Worm (Caenorhabditis elegans) whole organism, late embryonic: ENCODE results near the gene K01A2.6.

Source experiments
- C08G9.2 ChIP-seq: sonication (generic microtip); optimal IDR thresholded peaks from 2 replicates; lab custom pipeline; 2016; ENCODE audit warnings: mild to moderate bottlenecking, missing genetic modification characterization, moderate library complexity, missing compliant biosample characterization
- T23F11.4 ChIP-seq: fragments of 200-800 bp; sonication (Bioruptor generic); optimal IDR thresholded peaks from 2 replicates; lab custom pipeline; 2018; ENCODE audit warnings: mild to moderate bottlenecking, missing genetic modification characterization, missing compliant biosample characterization
- ahr-1 ChIP-seq: sonication (generic microtip); optimal IDR thresholded peaks from 2 replicates; lab custom pipeline; 2016; ENCODE audit warnings: missing genetic modification characterization, missing compliant biosample characterization
- ama-1 ChIP-seq: fragments of 150-350 bp; optimal IDR thresholded peaks from 2 replicates; lab custom pipeline; 2014
- ceh-14 ChIP-seq: sonication (generic microtip); optimal IDR thresholded peaks from 2 replicates; lab custom pipeline; 2016; ENCODE audit warnings: missing genotype, missing genetic modification characterization, missing compliant biosample characterization
- ceh-18 ChIP-seq: sonication (generic microtip); optimal IDR thresholded peaks from 2 replicates; lab custom pipeline; 2016; ENCODE audit warnings: missing genetic modification characterization, missing compliant biosample characterization
- ceh-19 ChIP-seq: fragments of 200-800 bp; sonication (Bioruptor generic); optimal IDR thresholded peaks from 2 replicates; lab custom pipeline; 2018; ENCODE audit warnings: mild to moderate bottlenecking, missing genetic modification characterization, missing compliant biosample characterization
- ceh-2 ChIP-seq: sonication (generic microtip); optimal IDR thresholded peaks from 2 replicates; lab custom pipeline; 2016; ENCODE audit warnings: missing genotype, missing genetic modification characterization, missing compliant biosample characterization
- ceh-24 ChIP-seq: sonication (generic microtip); optimal IDR thresholded peaks from 2 replicates; lab custom pipeline; 2016; ENCODE audit warnings: mild to moderate bottlenecking, missing genetic modification characterization, missing compliant biosample characterization
- ceh-34 ChIP-seq: sonication (generic microtip); optimal IDR thresholded peaks from 2 replicates; lab custom pipeline; 2016; ENCODE audit warnings: mild to moderate bottlenecking, missing genetic modification characterization, missing compliant biosample characterization
- ceh-48 ChIP-seq: sonication (generic microtip); optimal IDR thresholded peaks from 2 replicates; lab custom pipeline; 2016; ENCODE audit warnings: missing genetic modification characterization, inconsistent platforms, missing compliant biosample characterization
- ceh-9 ChIP-seq: sonication (generic microtip); optimal IDR thresholded peaks from 2 replicates; lab custom pipeline; 2016; ENCODE audit warnings: mild to moderate bottlenecking, missing genetic modification characterization, inconsistent platforms, missing compliant biosample characterization
- che-1 ChIP-seq: sonication (generic microtip); optimal IDR thresholded peaks from 2 replicates; lab custom pipeline; 2016; ENCODE audit warnings: mild to moderate bottlenecking, missing genetic modification characterization, missing compliant biosample characterization
- dve-1 ChIP-seq: sonication (generic microtip); optimal IDR thresholded peaks from 2 replicates; lab custom pipeline; 2017; ENCODE audit warnings: antibody characterized with exemption, mild to moderate bottlenecking, missing genetic modification characterization, missing compliant biosample characterization
- elt-2 ChIP-seq: sonication (generic microtip); optimal IDR thresholded peaks from 2 replicates; lab custom pipeline; 2016; ENCODE audit warnings: missing genetic modification reagents, missing genetic modification characterization, missing compliant biosample characterization
- eyg-1 ChIP-seq: sonication (generic microtip); optimal IDR thresholded peaks from 2 replicates; lab custom pipeline; 2016; ENCODE audit warnings: missing genotype, missing genetic modification characterization, missing compliant biosample characterization
- fkh-6 ChIP-seq: sonication (generic microtip); optimal IDR thresholded peaks from 2 replicates; lab custom pipeline; 2016; ENCODE audit warnings: missing genetic modification characterization, missing compliant biosample characterization
- gmeb-2 ChIP-seq: sonication (generic microtip); optimal IDR thresholded peaks from 2 replicates; lab custom pipeline; 2016; ENCODE audit warnings: missing genetic modification characterization, inconsistent platforms, missing compliant biosample characterization
- hlh-13 ChIP-seq: fragments of 200-800 bp; sonication (Bioruptor generic); optimal IDR thresholded peaks from 2 replicates; lab custom pipeline; 2018; ENCODE audit warnings: mild to moderate bottlenecking, missing genetic modification characterization, missing compliant biosample characterization
- hlh-15 ChIP-seq: sonication (generic microtip); optimal IDR thresholded peaks from 2 replicates; lab custom pipeline; 2016; ENCODE audit warnings: missing genetic modification characterization, missing compliant biosample characterization
- hlh-30 ChIP-seq: sonication (generic microtip); optimal IDR thresholded peaks from 2 replicates; lab custom pipeline; 2017; ENCODE audit warnings: antibody characterized with exemption, missing genetic modification characterization, missing compliant biosample characterization; ENCODE audit not compliant: insufficient read depth
- hlh-6 ChIP-seq: sonication (generic microtip); optimal IDR thresholded peaks from 2 replicates; lab custom pipeline; 2016; ENCODE audit warnings: missing genotype, missing genetic modification characterization, missing compliant biosample characterization
- hlh-8 ChIP-seq: sonication (generic microtip); optimal IDR thresholded peaks from 2 replicates; lab custom pipeline; 2016; ENCODE audit warnings: missing genotype, missing genetic modification characterization, missing compliant biosample characterization
- lim-6 ChIP-seq: sonication (generic microtip); optimal IDR thresholded peaks from 2 replicates; lab custom pipeline; 2016; ENCODE audit warnings: missing genetic modification characterization, missing compliant biosample characterization
- madf-2 ChIP-seq: sonication (generic microtip); optimal IDR thresholded peaks from 2 replicates; lab custom pipeline; 2017; ENCODE audit warnings: missing genetic modification characterization, missing compliant biosample characterization
- nfya-1 ChIP-seq: sonication (generic microtip); optimal IDR thresholded peaks from 2 replicates; lab custom pipeline; 2017; ENCODE audit warnings: missing genetic modification characterization, mild to moderate bottlenecking, missing compliant biosample characterization, antibody characterized with exemption, moderate library complexity
- nhr-11 ChIP-seq: fragments of 150-350 bp; optimal IDR thresholded peaks from 2 replicates; lab custom pipeline; 2014; ENCODE audit warnings: missing biosample characterization, missing genetic modification characterization
- nhr-232 ChIP-seq: sonication (generic microtip); optimal IDR thresholded peaks from 2 replicates; lab custom pipeline; 2016; ENCODE audit warnings: missing genetic modification characterization, missing compliant biosample characterization
- npax-4 ChIP-seq: sonication (generic microtip); optimal IDR thresholded peaks from 2 replicates; lab custom pipeline; 2016; ENCODE audit warnings: missing genetic modification characterization, missing compliant biosample characterization
- pag-3 ChIP-seq: sonication (generic microtip); optimal IDR thresholded peaks from 2 replicates; lab custom pipeline; 2016; ENCODE audit warnings: missing compliant biosample characterization, missing genetic modification characterization, borderline replicate concordance
- pax-1 ChIP-seq: fragments of 150-350 bp; optimal IDR thresholded peaks from 2 replicates; lab custom pipeline; 2014; ENCODE audit warnings: missing biosample characterization, missing genetic modification characterization
- pha-2 ChIP-seq: sonication (generic microtip); optimal IDR thresholded peaks from 2 replicates; lab custom pipeline; 2017; ENCODE audit warnings: mild to moderate bottlenecking, missing genetic modification characterization, missing compliant biosample characterization
- pha-4 ChIP-seq: fragments of 150-350 bp; optimal IDR thresholded peaks from 2 replicates; lab custom pipeline; 2018; ENCODE audit warnings: missing biosample characterization, missing genetic modification reagents, missing genetic modification characterization
- pros-1 ChIP-seq: fragments of 150-350 bp; optimal IDR thresholded peaks from 2 replicates; lab custom pipeline; 2014; ENCODE audit warnings: missing biosample characterization, missing genetic modification reagents, missing genetic modification characterization
- ref-2 ChIP-seq: sonication (generic microtip); optimal IDR thresholded peaks from 2 replicates; lab custom pipeline; 2016; ENCODE audit warnings: missing genetic modification characterization, missing compliant biosample characterization
- rnt-1 ChIP-seq: sonication (generic microtip); optimal IDR thresholded peaks from 2 replicates; lab custom pipeline; 2016; ENCODE audit warnings: missing genetic modification characterization, missing compliant biosample characterization
- sdc-2 ChIP-seq: sonication (generic microtip); optimal IDR thresholded peaks from 2 replicates; lab custom pipeline; 2016; ENCODE audit warnings: missing genotype, missing genetic modification characterization, missing compliant biosample characterization
- sox-2 ChIP-seq: fragments of 200-800 bp; sonication (Bioruptor generic); IDR thresholded peaks from 2 replicates; pipeline ENCODE4 v1.3.6; 2022; ENCODE audit warnings: missing genetic modification reagents, missing genetic modification characterization, missing compliant biosample characterization
- sox-4 ChIP-seq: sonication (generic microtip); optimal IDR thresholded peaks from 2 replicates; lab custom pipeline; 2017; ENCODE audit warnings: mild to moderate bottlenecking, missing genetic modification characterization, inconsistent platforms, missing compliant biosample characterization
- syd-9 ChIP-seq: sonication (generic microtip); optimal IDR thresholded peaks from 2 replicates; lab custom pipeline; 2016; ENCODE audit warnings: mild to moderate bottlenecking, missing genetic modification characterization, moderate library complexity, missing compliant biosample characterization
- tbx-2 ChIP-seq: sonication (generic microtip); optimal IDR thresholded peaks from 2 replicates; lab custom pipeline; 2016; ENCODE audit warnings: missing genetic modification characterization, missing compliant biosample characterization
- tbx-7 ChIP-seq: sonication (generic microtip); optimal IDR thresholded peaks from 2 replicates; lab custom pipeline; 2016; ENCODE audit warnings: missing genotype, missing genetic modification characterization, missing compliant biosample characterization
- unc-3 ChIP-seq, 2 experiments: fragments of 200-800 bp in 1 of 2; sonication (Bioruptor generic) in 1 of 2; sonication (generic microtip) in 1 of 2; conservative IDR thresholded peaks in 1 of 2; optimal IDR thresholded peaks in 1 of 2; 2 replicates each; pipeline versions ENCODE4 v1.3.6 to Lab custom; 2016 to 2022; ENCODE audit warnings: missing compliant biosample characterization in 2 of 2, missing genetic modification characterization in 2 of 2, missing genetic modification reagents in 1 of 2
- unc-42 ChIP-seq: sonication (generic microtip); optimal IDR thresholded peaks from 2 replicates; lab custom pipeline; 2016; ENCODE audit warnings: missing genotype, missing genetic modification characterization, missing compliant biosample characterization
- unc-55 ChIP-seq: sonication (generic microtip); optimal IDR thresholded peaks from 2 replicates; lab custom pipeline; 2017; ENCODE audit warnings: missing biosample characterization, missing genetic modification reagents, missing genetic modification characterization
- unc-86 ChIP-seq: sonication (generic microtip); optimal IDR thresholded peaks from 2 replicates; lab custom pipeline; 2016; ENCODE audit warnings: missing genetic modification characterization, missing compliant biosample characterization
- ztf-16 ChIP-seq: sonication (generic microtip); optimal IDR thresholded peaks from 2 replicates; lab custom pipeline; 2017; ENCODE audit warnings: missing genetic modification characterization, missing compliant biosample characterization

The K01A2.6 gene

DNA sequence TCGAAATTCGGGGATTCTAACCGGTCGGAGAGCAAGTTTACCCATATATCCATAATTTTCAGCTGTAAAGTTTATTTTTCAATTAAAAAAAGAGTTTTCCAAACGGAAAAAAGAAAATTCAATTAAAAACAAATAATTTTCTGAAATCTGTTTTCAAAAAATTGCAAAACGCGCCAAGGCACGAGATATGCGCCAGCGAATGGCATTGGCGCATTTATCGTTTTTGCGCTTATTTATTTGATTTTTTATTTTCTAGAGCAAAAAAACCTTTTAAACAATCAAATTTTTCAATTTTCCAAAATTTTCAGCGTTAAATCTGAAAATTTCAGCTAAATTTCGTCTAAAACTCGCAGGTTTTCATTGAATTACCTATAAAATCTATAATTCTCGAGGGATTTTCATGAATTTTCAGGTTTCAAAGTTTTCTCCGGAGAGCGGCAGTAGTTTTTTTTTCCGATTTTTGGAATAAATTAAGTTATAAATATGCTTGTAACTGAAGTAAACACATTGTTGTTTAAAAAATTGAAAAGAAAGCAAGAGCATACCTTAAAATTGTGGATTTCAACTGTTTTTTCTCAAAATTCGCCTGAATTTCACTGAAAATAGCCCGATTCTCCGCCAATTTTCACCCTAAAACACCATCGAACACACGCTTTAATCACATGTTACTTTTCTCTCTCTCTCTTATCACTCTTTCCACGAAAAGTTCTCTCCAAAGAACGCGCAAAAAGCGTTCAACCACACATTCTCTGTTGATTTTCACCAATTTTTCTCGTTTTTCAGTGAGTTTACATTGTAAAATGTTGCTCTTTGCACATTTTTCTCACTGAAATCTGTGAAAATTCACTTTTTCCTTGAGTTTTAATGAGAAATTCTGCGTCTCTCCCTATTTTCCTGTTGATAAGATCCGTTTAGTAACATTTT is 13.9 kb upstream of the K01A2.6 start, which contains the start of gene B0432.10 (continued):
- TF ChIP-seq pha-4 (tag; lab: Kevin White, UChicago) = no peak
- no peak for TF ChIP-seq ceh-2
- TF ChIP-seq ama-1 = no peak
- no peak for TF ChIP-seq che-1
- TF ChIP-seq pha-2 (tag; lab: Kevin White, UChicago) = no peak
- no peak for TF ChIP-seq ztf-16 (tag; lab: Kevin White, UChicago)
- TF ChIP-seq rnt-1 (tag; lab: Kevin White, UChicago) = no peak
- no peak for TF ChIP-seq T23F11.4
- TF ChIP-seq unc-55 (GFP tag; lab: Kevin White, UChicago) = peak; percentile 4

DNA sequence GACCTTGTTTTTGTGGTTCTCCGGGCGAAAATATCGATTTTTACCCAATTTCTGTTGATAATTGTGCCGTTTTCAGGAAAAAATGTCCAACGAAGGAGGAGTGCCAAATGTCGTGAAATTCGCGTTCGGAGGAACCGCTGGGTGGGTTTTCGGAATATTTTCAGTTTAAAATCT is 13.3 kb upstream of the K01A2.6 start, which contains the start of gene misc-1:
misc-1 (plus strand) TSS at position 75 of the 174 bp plus-strand sequence.
- TF ChIP-seq sox-2 (GFP tag; lab: Robert Waterston, UW) = no peak
- TF ChIP-seq elt-2 (tag; lab: Kevin White, UChicago) = no peak
- no peak for TF ChIP-seq fkh-6
- no peak for TF ChIP-seq hlh-15 (tag; lab: Kevin White, UChicago)
- TF ChIP-seq lim-6 (tag; lab: Kevin White, UChicago) = no peak
- TF ChIP-seq tbx-2 (tag; lab: Kevin White, UChicago) = no peak
- TF ChIP-seq C08G9.2 (tag; lab: Kevin White, UChicago) = no peak
- TF ChIP-seq unc-55 (GFP tag; lab: Kevin White, UChicago) = no peak
- TF ChIP-seq npax-4 (tag; lab: Kevin White, UChicago) = no peak
- TF ChIP-seq unc-3 (GFP tag; conservative IDR thresholded peaks at IDR 0.05; lab: Robert Waterston, UW) = no peak
- no peak for TF ChIP-seq unc-3 (tag; optimal IDR thresholded peaks at IDR 0.05; lab: Kevin White, UChicago)
- no peak for TF ChIP-seq che-1
- no peak for TF ChIP-seq sox-4 (tag; lab: Kevin White, UChicago)
- TF ChIP-seq ceh-34 (tag; lab: Kevin White, UChicago) = no peak

DNA sequence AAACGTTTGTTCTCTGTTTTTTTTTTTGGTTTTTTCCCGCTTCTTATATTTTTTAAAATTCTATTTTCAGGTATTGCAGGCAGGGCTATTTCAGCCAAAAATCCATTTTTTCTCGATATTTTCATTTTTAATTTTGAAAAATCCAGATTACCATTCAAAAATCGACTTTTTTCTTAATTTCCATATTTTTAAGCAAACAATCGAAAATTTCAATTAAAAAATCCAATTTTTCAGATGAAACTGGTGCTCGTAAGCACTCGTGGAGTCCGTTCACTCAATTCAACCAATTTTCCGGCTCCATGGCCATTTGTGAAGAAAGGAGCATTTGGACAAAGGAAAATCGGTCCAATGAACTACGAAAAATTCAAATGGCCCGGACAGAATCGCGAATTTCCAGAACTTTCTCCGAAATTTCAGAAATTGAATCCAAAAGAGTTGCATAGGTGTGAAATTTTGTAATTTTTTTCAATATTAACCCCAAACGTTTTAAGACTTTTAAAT is 11.0 kb upstream of the K01A2.6 start, which contains the start of gene mrpl-41:
mrpl-41 (plus strand) TSS at position 235 of the 501 bp plus-strand sequence.
- TF ChIP-seq nhr-232 (no peak), pax-1 (tag; lab: Kevin White, UChicago) (no peak), ceh-9 (tag; lab: Kevin White, UChicago) (no peak), ref-2 (tag; lab: Kevin White, UChicago) (no peak), hlh-13 (GFP tag; lab: Kevin White, UChicago) (no peak), unc-86 (no peak), hlh-8 (no peak), gmeb-2 (tag; lab: Kevin White, UChicago) (no peak), madf-2 (tag; lab: Kevin White, UChicago) (no peak), ceh-48 (tag; lab: Kevin White, UChicago) (no peak), hlh-15 (tag; lab: Kevin White, UChicago) (no peak), pros-1 (no peak), sdc-2 (tag; lab: Kevin White, UChicago) (no peak), dve-1 (tag; lab: Kevin White, UChicago) (no peak), fkh-6 (no peak), sox-4 (tag; lab: Kevin White, UChicago) (no peak), ahr-1 (tag; lab: Kevin White, UChicago) (no peak), npax-4 (tag; lab: Kevin White, UChicago) (no peak), unc-42 (tag; lab: Kevin White, UChicago) (no peak)

DNA sequence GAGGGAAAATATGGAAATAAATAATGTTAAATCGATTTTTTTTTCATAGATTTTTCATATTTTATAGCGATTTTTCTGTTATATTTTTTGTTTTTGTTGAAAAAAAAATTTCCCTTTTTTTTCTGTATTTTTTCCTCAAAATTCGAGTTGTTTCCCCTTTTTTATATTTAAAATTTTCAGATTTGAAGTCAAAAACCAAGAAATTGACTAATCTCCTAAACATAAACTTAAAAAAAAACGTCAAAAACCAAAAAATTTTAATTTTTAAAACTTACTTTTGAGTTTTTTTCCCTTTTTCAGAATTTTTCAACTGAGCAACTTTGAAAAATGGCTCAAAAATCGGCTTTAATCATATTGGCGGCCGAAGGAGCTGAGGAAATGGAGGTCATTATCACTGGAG is 9.5 kb upstream of the K01A2.6 start, which contains the start of gene djr-1.1:
djr-1.1 (plus strand) TSS at position 301 of the 400 bp plus-strand sequence.
- TF ChIP-seq eyg-1 = no peak
- no peak for TF ChIP-seq madf-2 (tag; lab: Kevin White, UChicago)
- no peak for TF ChIP-seq nhr-11 (tag; lab: Kevin White, UChicago)
- TF ChIP-seq syd-9 = no peak
- no peak for TF ChIP-seq hlh-30 (tag; lab: Kevin White, UChicago)
- TF ChIP-seq ceh-18 (tag; lab: Kevin White, UChicago) = no peak
- no peak for TF ChIP-seq hlh-6 (tag; lab: Kevin White, UChicago)
- no peak for TF ChIP-seq ceh-24 (tag; lab: Kevin White, UChicago)
- no peak for TF ChIP-seq ceh-19 (GFP tag; lab: Kevin White, UChicago)
- no peak for TF ChIP-seq rnt-1 (tag; lab: Kevin White, UChicago)
- TF ChIP-seq ceh-14 (tag; lab: Kevin White, UChicago) = no peak
- no peak for TF ChIP-seq nfya-1 (tag; lab: Kevin White, UChicago)
- TF ChIP-seq pag-3 = no peak
- TF ChIP-seq tbx-7 = no peak
- no peak for TF ChIP-seq pha-4 (tag; lab: Kevin White, UChicago)
